Worm (Caenorhabditis elegans) whole organism, L1 larva: ENCODE measurements around the gene scav-2.

Experiments
- F16B12.6 ChIP-seq: fragments of 150-350 bp; optimal IDR thresholded peaks from 2 replicates; lab custom pipeline; 2014; ENCODE audit warnings: missing biosample characterization, missing genetic modification characterization
- efl-1 ChIP-seq, 4 experiments: fragments of 150-350 bp; optimal IDR thresholded peaks in 3 of 4; peaks in 1 of 4; 1 replicate in 1 of 4; 2 replicates in 3 of 4; lab custom pipeline; 2014; ENCODE audit warnings: missing biosample characterization in 2 of 4, missing genetic modification characterization in 2 of 4, missing genetic modification reagents in 2 of 4
- elt-3 ChIP-seq, 6 experiments: fragments of 150-350 bp in 1 of 6; sonication (generic microtip); optimal IDR thresholded peaks; 2 replicates each; lab custom pipeline; 2017 to 2018; ENCODE audit warnings: missing biosample characterization in 6 of 6, missing genetic modification characterization in 6 of 6, inconsistent platforms in 1 of 6
- grh-1 ChIP-seq: fragments of 200-800 bp; sonication (Bioruptor generic); IDR thresholded peaks from 2 replicates; pipeline ENCODE4 v1.3.6; 2022; ENCODE audit warnings: missing genetic modification reagents, missing genetic modification characterization, missing compliant biosample characterization
- nhr-11 ChIP-seq: fragments of 150-350 bp; optimal IDR thresholded peaks from 2 replicates; lab custom pipeline; 2014; ENCODE audit warnings: missing biosample characterization, missing genetic modification characterization

ce11 chrIII:13604834-13605233, 49.7 kb upstream of the scav-2 start:
- TF ChIP-seq efl-1 (optimal IDR thresholded peaks at IDR 0.05; lab: Kevin White, UChicago) (no peak), efl-1 (GFP tag; optimal IDR thresholded peaks at IDR 0.05 in 1 of 2; lab: Kevin White, UChicago) (peak in 1 of 2 experiments; percentile 21), elt-3 (tag; optimal IDR thresholded peaks at IDR 0.05; lab: Kevin White, UChicago) (no peak), nhr-11 (tag; lab: Kevin White, UChicago) (no peak), F16B12.6 (tag; lab: Kevin White, UChicago) (no peak), grh-1 (GFP tag; lab: Robert Waterston, UW) (no peak)
